Worm (Caenorhabditis elegans) whole organism, midembryonic: Measurements from ENCODE around the gene F36D4.5.

Experiments
- cog-1 ChIP-seq: sonication (generic microtip); optimal IDR thresholded peaks from 2 replicates; lab custom pipeline; 2016; ENCODE audit warnings: missing genetic modification characterization, missing compliant biosample characterization
- flt-1 ChIP-seq: fragments of 200-800 bp; sonication (Bioruptor generic); IDR thresholded peaks from 2 replicates; pipeline ENCODE4 v1.3.6; 2022; ENCODE audit warnings: missing genetic modification characterization, missing compliant biosample characterization
- klf-2 ChIP-seq: fragments of 200-800 bp; sonication (Bioruptor generic); conservative IDR thresholded peaks from 2 replicates; pipeline ENCODE4 v1.3.6; 2022; ENCODE audit warnings: missing genetic modification reagents, missing genetic modification characterization, missing compliant biosample characterization
- med-1 ChIP-seq: sonication (generic microtip); optimal IDR thresholded peaks from 2 replicates; lab custom pipeline; 2017; ENCODE audit warnings: missing genetic modification characterization, mild to moderate bottlenecking, missing compliant biosample characterization, antibody characterized with exemption, missing genetic modification reagents; ENCODE audit not compliant: insufficient read depth
- ref-1 ChIP-seq: fragments of 200-800 bp; sonication (Bioruptor generic); conservative IDR thresholded peaks from 2 replicates; pipeline ENCODE4 v1.3.6; 2022; ENCODE audit warnings: missing genetic modification reagents, missing genetic modification characterization, missing compliant biosample characterization
- tab-1 ChIP-seq: fragments of 200-800 bp; sonication (Bioruptor generic); IDR thresholded peaks from 2 replicates; pipeline ENCODE4 v1.3.6; 2022; ENCODE audit warnings: missing genetic modification characterization, missing compliant biosample characterization
- ztf-29 ChIP-seq: fragments of 200-800 bp; sonication (Bioruptor generic); IDR thresholded peaks from 2 replicates; pipeline ENCODE4 v1.3.6; 2022; ENCODE audit warnings: missing genetic modification reagents, missing genetic modification characterization, missing compliant biosample characterization

DNA sequence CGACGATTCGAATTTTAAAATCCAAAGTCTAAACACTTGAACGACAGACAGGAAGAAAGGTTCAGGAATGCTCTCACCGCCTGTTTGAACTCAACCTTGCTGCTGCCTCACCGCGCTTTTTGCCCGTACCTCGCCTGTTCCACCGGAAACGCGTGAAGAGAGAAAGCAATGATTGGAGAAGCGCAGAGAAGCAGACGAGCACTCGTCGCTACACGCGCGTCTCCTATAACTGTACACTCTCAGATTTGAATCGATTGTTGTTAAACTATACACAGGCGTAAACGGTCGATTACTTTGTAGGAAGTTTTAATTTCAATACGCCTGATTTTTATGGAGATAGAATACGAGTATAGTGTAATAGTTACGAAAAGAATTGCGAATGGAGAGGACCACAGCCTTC, 1.1 kb downstream of the F36D4.5 start:
- TF ChIP-seq flt-1 (no peak), klf-2 (GFP tag; lab: Robert Waterston, UW) (no peak), ref-1 (no peak), tab-1 (GFP tag; lab: Robert Waterston, UW) (no peak), med-1 (no peak), cog-1 (tag; lab: Kevin White, UChicago) (peak; percentile 42), ztf-29 (GFP tag; lab: Robert Waterston, UW) (no peak)
